Worm (Caenorhabditis elegans) whole organism, L4/young adult: ENCODE results near the gene gcs-1.

Source experiments
- W03F9.2 ChIP-seq: fragments of 150-350 bp; optimal IDR thresholded peaks from 2 replicates; lab custom pipeline; 2014; ENCODE audit warnings: missing biosample characterization, missing genetic modification characterization
- dao-5 ChIP-seq: sonication (generic microtip); optimal IDR thresholded peaks from 2 replicates; lab custom pipeline; 2016; ENCODE audit warnings: missing genotype, missing genetic modification characterization, moderate library complexity, missing compliant biosample characterization
- him-1 ChIP-seq: sonication (generic microtip); optimal IDR thresholded peaks from 2 replicates; lab custom pipeline; 2016; ENCODE audit warnings: missing genotype, missing genetic modification reagents, missing genetic modification characterization, missing compliant biosample characterization

The gcs-1 gene

DNA sequence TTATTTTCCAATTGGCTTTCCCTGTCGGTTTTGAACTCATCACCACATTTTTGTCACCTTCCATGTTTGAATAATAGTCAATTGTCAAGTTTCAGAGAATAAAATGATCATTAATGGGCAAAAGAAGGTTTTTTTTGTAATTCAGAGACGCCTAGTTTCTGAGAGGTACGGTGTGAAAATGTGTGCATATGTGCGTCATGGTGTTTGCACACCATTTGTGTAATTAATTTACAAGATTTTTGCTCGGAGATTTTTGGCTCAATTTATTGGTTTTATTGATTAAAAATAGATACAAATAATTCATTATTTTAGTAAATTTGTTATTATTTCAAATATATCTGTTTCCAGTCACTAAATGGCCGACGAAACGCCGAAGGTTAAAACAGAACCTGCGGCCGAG is 40.6 kb downstream of the gcs-1 start, which contains the start of the genes F44G4.3 and tdp-1:
Gene F44G4.3, minus strand, starts transcription at position 184 of the 400 bp plus-strand sequence.
Gene tdp-1, plus strand, starts transcription at position 347 of the 400 bp plus-strand sequence.
- TF ChIP-seq W03F9.2 (tag; lab: Kevin White, UChicago) (no peak), him-1 (tag; lab: Kevin White, UChicago) (no peak), dao-5 (tag; lab: Kevin White, UChicago) (no peak)

DNA sequence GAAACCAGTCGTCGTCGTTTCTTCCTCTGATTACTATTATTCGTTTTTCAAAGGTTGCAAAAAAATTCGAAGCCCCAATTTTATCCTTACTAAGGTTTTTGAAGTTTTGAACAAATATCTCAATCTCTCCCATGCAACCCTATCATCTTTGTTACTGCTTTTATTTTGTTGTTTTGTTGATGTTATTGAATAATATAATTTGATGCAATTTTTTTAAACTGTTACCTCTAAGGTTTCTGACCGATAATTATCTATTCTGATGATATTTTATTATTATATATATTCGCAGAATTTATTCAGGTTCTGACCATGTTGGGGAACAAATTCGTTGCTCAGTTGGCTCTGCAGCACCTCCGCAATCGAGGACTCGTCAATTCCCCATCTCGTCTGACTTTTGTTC is 42.0 kb downstream of the gcs-1 start, which contains the start of gene ndub-2:
Gene ndub-2, plus strand, starts transcription at position 301 of the 400 bp plus-strand sequence.
- TF ChIP-seq dao-5 (tag; lab: Kevin White, UChicago) (no peak), W03F9.2 (tag; lab: Kevin White, UChicago) (no peak), him-1 (tag; lab: Kevin White, UChicago) (no peak)

- TF ChIP-seq W03F9.2 (tag; lab: Kevin White, UChicago) (no peak), him-1 (tag; lab: Kevin White, UChicago) (no peak), dao-5 (tag; lab: Kevin White, UChicago) (no peak)
Measured at ce11 chrII:8994336-8994735, 43.8 kb downstream of the gcs-1 start, which contains the start of gene F44G4.1. Gene F44G4.1, plus strand, starts transcription at chrII:8994636.

- no peak for TF ChIP-seq W03F9.2 (tag; lab: Kevin White, UChicago)
- TF ChIP-seq dao-5 (tag; lab: Kevin White, UChicago) = no peak
- TF ChIP-seq him-1 (tag; lab: Kevin White, UChicago) = no peak
Measured at ce11 chrII:8992780-8993179, 45.3 kb downstream of the gcs-1 start, which contains the start of gene ooc-5. Gene ooc-5, plus strand, starts transcription at chrII:8993160.

DNA sequence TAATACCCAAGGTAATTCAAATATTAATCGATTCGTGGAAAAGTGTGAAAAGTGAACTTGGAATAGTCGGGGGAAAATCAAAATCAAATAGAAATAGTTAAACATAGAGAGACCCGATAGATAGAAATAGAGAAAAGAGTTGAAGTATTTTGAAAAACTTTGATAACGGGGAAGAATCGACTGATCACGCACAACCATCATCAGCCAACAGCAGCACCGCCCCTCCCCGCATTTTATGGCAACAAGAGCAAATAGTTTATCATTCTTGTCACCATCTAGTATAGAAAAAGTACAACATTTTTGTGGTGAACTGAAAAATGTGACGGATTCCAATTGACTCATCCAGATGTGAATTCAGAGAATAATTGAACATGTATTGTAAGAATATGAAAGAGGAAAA is 46.5 kb downstream of the gcs-1 start:
- TF ChIP-seq dao-5 (tag; lab: Kevin White, UChicago) = no peak
- TF ChIP-seq W03F9.2 (tag; lab: Kevin White, UChicago) = no peak
- no peak for TF ChIP-seq him-1 (tag; lab: Kevin White, UChicago)

DNA sequence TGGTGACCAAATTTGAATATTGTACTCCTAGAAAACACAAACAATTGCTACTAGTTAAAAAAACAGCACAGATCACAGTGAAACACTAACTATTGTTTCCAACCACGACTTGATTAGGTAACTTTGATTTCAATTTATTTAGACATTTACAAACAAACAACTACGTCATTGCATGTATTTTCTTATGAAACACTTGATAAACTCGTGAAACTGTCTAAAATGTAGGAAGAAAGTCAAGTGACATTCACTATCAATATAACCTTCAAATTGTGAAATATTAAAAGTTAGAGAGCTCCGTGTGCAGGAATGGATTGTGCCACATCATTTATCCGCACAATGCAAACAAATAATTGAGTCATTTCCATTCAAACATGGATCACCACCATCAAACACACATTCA is 47.8 kb downstream of the gcs-1 start:
- TF ChIP-seq him-1 (tag; lab: Kevin White, UChicago) = no peak
- no peak for TF ChIP-seq W03F9.2 (tag; lab: Kevin White, UChicago)
- no peak for TF ChIP-seq dao-5 (tag; lab: Kevin White, UChicago)

DNA sequence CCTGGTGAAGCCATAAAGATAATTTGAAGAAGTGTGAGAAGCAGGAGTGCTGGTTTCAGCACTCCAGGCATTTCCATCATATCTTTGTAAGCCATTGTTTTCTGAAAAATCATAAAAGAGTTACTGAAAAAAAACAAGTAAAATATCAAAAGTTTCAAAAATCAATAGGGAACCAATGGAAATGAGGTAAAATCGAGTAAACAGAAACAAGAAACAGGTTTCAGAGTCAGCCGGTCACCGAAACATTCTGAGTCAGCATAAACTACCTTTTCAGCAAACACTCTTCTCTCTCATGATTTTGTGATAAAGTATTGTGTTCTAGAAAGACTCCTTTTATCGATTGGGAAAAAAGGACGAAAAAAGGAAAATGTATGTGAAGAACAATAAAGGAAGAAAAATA is 48.7 kb downstream of the gcs-1 start, which contains the start of gene C18E9.9:
Gene C18E9.9, minus strand, starts transcription at position 101 of the 400 bp plus-strand sequence.
- TF ChIP-seq dao-5 (tag; lab: Kevin White, UChicago) (no peak), him-1 (tag; lab: Kevin White, UChicago) (no peak), W03F9.2 (tag; lab: Kevin White, UChicago) (no peak)

- no peak for TF ChIP-seq W03F9.2 (tag; lab: Kevin White, UChicago)
- TF ChIP-seq dao-5 (tag; lab: Kevin White, UChicago) = no peak
- TF ChIP-seq him-1 (tag; lab: Kevin White, UChicago) = no peak
Measured at ce11 chrII:8987962-8988361, 50.1 kb downstream of the gcs-1 start, which contains the start of gene C18E9.8. Gene C18E9.8, minus strand, starts transcription at chrII:8988062.
